Worm (Caenorhabditis elegans) whole organism, L1 larva: ENCODE results near the gene srg-56.

Experiments used
- C04F5.9 ChIP-seq: sonication (generic microtip); optimal IDR thresholded peaks from 2 replicates; lab custom pipeline; 2016; ENCODE audit warnings: missing genetic modification characterization, missing compliant biosample characterization
- C16A3.4 ChIP-seq: fragments of 150-350 bp; optimal IDR thresholded peaks from 2 replicates; lab custom pipeline; 2014; ENCODE audit warnings: missing biosample characterization, missing genetic modification characterization
- C34B4.2 ChIP-seq: sonication (generic microtip); optimal IDR thresholded peaks from 2 replicates; lab custom pipeline; 2017; ENCODE audit warnings: mild to moderate bottlenecking, missing genetic modification characterization, missing compliant biosample characterization
- F16B12.6 ChIP-seq: fragments of 150-350 bp; optimal IDR thresholded peaks from 2 replicates; lab custom pipeline; 2014; ENCODE audit warnings: missing biosample characterization, missing genetic modification characterization
- Y116A8C.19 ChIP-seq: sonication (generic microtip); optimal IDR thresholded peaks from 2 replicates; lab custom pipeline; 2016; ENCODE audit warnings: missing compliant biosample characterization, missing genetic modification characterization, borderline replicate concordance
- ama-1 ChIP-seq: fragments of 150-350 bp; optimal IDR thresholded peaks from 2 replicates; lab custom pipeline; 2014
- blmp-1 ChIP-seq: fragments of 150-350 bp; optimal IDR thresholded peaks from 2 replicates; lab custom pipeline; 2014; ENCODE audit warnings: missing biosample characterization, missing genetic modification characterization
- ceh-8 ChIP-seq: fragments of 200-800 bp; sonication (Bioruptor generic); optimal IDR thresholded peaks from 2 replicates; lab custom pipeline; 2018; ENCODE audit warnings: mild to moderate bottlenecking, missing genetic modification characterization, moderate library complexity, missing compliant biosample characterization
- ceh-90 ChIP-seq: sonication (generic microtip); optimal IDR thresholded peaks from 2 replicates; lab custom pipeline; 2016; ENCODE audit warnings: missing genetic modification characterization, missing compliant biosample characterization
- efl-1 ChIP-seq, 4 experiments: fragments of 150-350 bp; optimal IDR thresholded peaks in 3 of 4; peaks in 1 of 4; 1 replicate in 1 of 4; 2 replicates in 3 of 4; lab custom pipeline; 2014; ENCODE audit warnings: missing biosample characterization in 2 of 4, missing genetic modification characterization in 2 of 4, missing genetic modification reagents in 2 of 4
- elt-2 ChIP-seq: sonication (generic microtip); optimal IDR thresholded peaks from 2 replicates; lab custom pipeline; 2016; ENCODE audit warnings: missing genetic modification characterization, mild to moderate bottlenecking, inconsistent platforms, missing compliant biosample characterization, missing genetic modification reagents
- elt-3 ChIP-seq, 6 experiments: fragments of 150-350 bp in 1 of 6; sonication (generic microtip); optimal IDR thresholded peaks; 2 replicates each; lab custom pipeline; 2017 to 2018; ENCODE audit warnings: missing biosample characterization in 6 of 6, missing genetic modification characterization in 6 of 6, inconsistent platforms in 1 of 6
- fkh-10 ChIP-seq: sonication (generic microtip); optimal IDR thresholded peaks from 2 replicates; lab custom pipeline; 2017; ENCODE audit warnings: missing biosample characterization, missing genetic modification reagents, missing genetic modification characterization
- fkh-4 ChIP-seq: sonication (generic microtip); optimal IDR thresholded peaks from 2 replicates; lab custom pipeline; 2016; ENCODE audit warnings: missing compliant biosample characterization, missing genetic modification characterization, borderline replicate concordance
- hlh-17 ChIP-seq: fragments of 200-800 bp; sonication (Bioruptor generic); optimal IDR thresholded peaks from 2 replicates; lab custom pipeline; 2018; ENCODE audit warnings: missing genetic modification characterization, mild to moderate bottlenecking, missing compliant biosample characterization, moderate library complexity, borderline replicate concordance
- hlh-4 ChIP-seq: sonication (generic microtip); optimal IDR thresholded peaks from 2 replicates; lab custom pipeline; 2016; ENCODE audit warnings: mild to moderate bottlenecking, missing genetic modification characterization, missing compliant biosample characterization
- isw-1 ChIP-seq: fragments of 200-800 bp; sonication (Bioruptor generic); IDR thresholded peaks from 2 replicates; pipeline ENCODE4 v1.3.6; 2022; ENCODE audit warnings: missing genetic modification characterization, missing compliant biosample characterization
- lin-35 ChIP-seq, 2 experiments: fragments of 150-350 bp; optimal IDR thresholded peaks; 2 replicates each; lab custom pipeline; 2014; ENCODE audit warnings: missing biosample characterization in 2 of 2, missing genetic modification characterization in 2 of 2, missing genetic modification reagents in 2 of 2
- mdl-1 ChIP-seq, 2 experiments: fragments of 150-350 bp; optimal IDR thresholded peaks; 2 replicates each; lab custom pipeline; 2014 to 2017; ENCODE audit warnings: missing biosample characterization in 2 of 2, missing genetic modification characterization in 2 of 2, inconsistent platforms in 1 of 2
- mef-2 ChIP-seq: fragments of 150-350 bp; optimal IDR thresholded peaks from 2 replicates; lab custom pipeline; 2014; ENCODE audit warnings: missing biosample characterization, missing genetic modification characterization
- nhr-11 ChIP-seq: fragments of 150-350 bp; optimal IDR thresholded peaks from 2 replicates; lab custom pipeline; 2014; ENCODE audit warnings: missing biosample characterization, missing genetic modification characterization
- nhr-12 ChIP-seq: sonication (generic microtip); optimal IDR thresholded peaks from 2 replicates; lab custom pipeline; 2017; ENCODE audit warnings: missing biosample characterization, missing genetic modification characterization
- nhr-71 ChIP-seq: sonication (generic microtip); optimal IDR thresholded peaks from 2 replicates; lab custom pipeline; 2016; ENCODE audit warnings: mild to moderate bottlenecking, missing genetic modification characterization, moderate library complexity, missing compliant biosample characterization
- nhr-77 ChIP-seq: fragments of 150-350 bp; optimal IDR thresholded peaks from 2 replicates; lab custom pipeline; 2014; ENCODE audit warnings: missing biosample characterization, missing genetic modification characterization
- nhr-84 ChIP-seq: sonication (generic microtip); optimal IDR thresholded peaks from 2 replicates; lab custom pipeline; 2017; ENCODE audit warnings: missing biosample characterization, missing genetic modification characterization
- nhr-90 ChIP-seq: sonication (generic microtip); optimal IDR thresholded peaks from 2 replicates; lab custom pipeline; 2016; ENCODE audit warnings: mild to moderate bottlenecking, missing genetic modification characterization, missing compliant biosample characterization; ENCODE audit not compliant: poor library complexity
- pag-3 ChIP-seq: sonication (generic microtip); optimal IDR thresholded peaks from 2 replicates; lab custom pipeline; 2017; ENCODE audit warnings: missing genetic modification characterization, mild to moderate bottlenecking, missing compliant biosample characterization, antibody characterized with exemption, borderline replicate concordance; ENCODE audit not compliant: insufficient read depth
- pax-3 ChIP-seq: fragments of 200-800 bp; sonication (Bioruptor generic); optimal IDR thresholded peaks from 2 replicates; lab custom pipeline; 2018; ENCODE audit warnings: mild to moderate bottlenecking, missing genetic modification characterization, moderate library complexity, missing compliant biosample characterization
- snpc-4 ChIP-seq: fragments of 150-350 bp; optimal IDR thresholded peaks from 2 replicates; lab custom pipeline; 2014; ENCODE audit warnings: missing biosample characterization, missing genetic modification characterization
- sox-4 ChIP-seq: sonication (generic microtip); optimal IDR thresholded peaks from 2 replicates; lab custom pipeline; 2016; ENCODE audit warnings: missing genetic modification characterization, missing compliant biosample characterization
- tbx-2 ChIP-seq: sonication (generic microtip); optimal IDR thresholded peaks from 2 replicates; lab custom pipeline; 2016; ENCODE audit warnings: missing genetic modification characterization, missing compliant biosample characterization
- unc-62 ChIP-seq: fragments of 150-350 bp; optimal IDR thresholded peaks from 2 replicates; lab custom pipeline; 2014; ENCODE audit warnings: missing biosample characterization, missing genetic modification reagents, missing genetic modification characterization
- unc-86 ChIP-seq: sonication (generic microtip); optimal IDR thresholded peaks from 2 replicates; lab custom pipeline; 2016; ENCODE audit warnings: missing genetic modification characterization, missing compliant biosample characterization
- xbp-1 ChIP-seq: sonication (generic microtip); optimal IDR thresholded peaks from 2 replicates; lab custom pipeline; 2016; ENCODE audit warnings: missing genetic modification characterization, missing compliant biosample characterization
- ztf-11 ChIP-seq, 2 experiments: sonication (generic microtip); optimal IDR thresholded peaks; 2 replicates each; lab custom pipeline; 2016 to 2017; ENCODE audit warnings: missing genetic modification characterization in 2 of 2, missing biosample characterization in 1 of 2, missing compliant biosample characterization in 1 of 2

Gene srg-56

ce11 chrV:2713532-2713931 lies 24.5 kb downstream of the srg-56 start, which contains the start of gene srt-28:
Gene srt-28, minus strand, starts transcription at chrV:2713632.
- no peak for TF ChIP-seq pag-3 (tag; lab: Kevin White, UChicago)
- TF ChIP-seq pax-3 (tag; lab: Kevin White, UChicago), result peak; percentile 18
- TF ChIP-seq, all 84 proteins: peak for 1

ce11 chrV:2711429-2711828 lies 26.6 kb downstream of the srg-56 start, which contains the start of gene C24B9.3:
Gene C24B9.3, minus strand, starts transcription at chrV:2711599.
- TF ChIP-seq fkh-4 (tag; lab: Kevin White, UChicago), result no peak
- no peak for TF ChIP-seq ceh-90 (tag; lab: Kevin White, UChicago)
- no peak for TF ChIP-seq Y116A8C.19 (tag; lab: Kevin White, UChicago)
- TF ChIP-seq lin-35 (GFP tag; optimal IDR thresholded peaks at IDR 0.05; lab: Kevin White, UChicago), result peak in 1 of 2 experiments; percentile 11
- peak; percentile 63 for TF ChIP-seq elt-2 (tag; lab: Kevin White, UChicago)
- no peak for TF ChIP-seq nhr-77 (tag; lab: Kevin White, UChicago)

ce11 chrV:2710192-2710591 lies 27.9 kb downstream of the srg-56 start:
- no peak for TF ChIP-seq nhr-84 (tag; lab: Kevin White, UChicago)
- TF ChIP-seq tbx-2 (tag; lab: Kevin White, UChicago), result no peak
- TF ChIP-seq hlh-17 (GFP tag; lab: Kevin White, UChicago), result no peak
- TF ChIP-seq ama-1, result no peak
- TF ChIP-seq F16B12.6, result no peak
- TF ChIP-seq nhr-71, result no peak
- TF ChIP-seq nhr-11 (tag; lab: Kevin White, UChicago), result no peak
- no peak for TF ChIP-seq unc-62 (GFP tag; lab: Kevin White, UChicago)
- TF ChIP-seq nhr-77 (tag; lab: Kevin White, UChicago), result no peak

- no peak for TF ChIP-seq pax-3 (tag; lab: Kevin White, UChicago)
- TF ChIP-seq efl-1 (optimal IDR thresholded peaks at IDR 0.05; lab: Kevin White, UChicago), result no peak
- TF ChIP-seq efl-1 (GFP tag; optimal IDR thresholded peaks at IDR 0.05 in 1 of 2; lab: Kevin White, UChicago), result peak in 1 of 2 experiments; percentile 71
Measured at ce11 chrV:2706379-2706778, 31.7 kb downstream of the srg-56 start.

ce11 chrV:2703299-2703698 lies 34.8 kb downstream of the srg-56 start:
- TF ChIP-seq C34B4.2 (tag; lab: Kevin White, UChicago) (no peak), snpc-4 (tag; lab: Kevin White, UChicago) (no peak)

- TF ChIP-seq sox-4 (tag; lab: Kevin White, UChicago), result no peak
- TF ChIP-seq, all 84 proteins: peak for 0
Measured at ce11 chrV:2702883-2703282, 35.2 kb downstream of the srg-56 start.

ce11 chrV:2698826-2699225 lies 39.2 kb downstream of the srg-56 start, which contains the start of gene nuo-5:
Gene nuo-5, plus strand, starts transcription at chrV:2698972.
- TF ChIP-seq C04F5.9, result no peak

- TF ChIP-seq sox-4 (tag; lab: Kevin White, UChicago) (no peak), mdl-1 (tag; optimal IDR thresholded peaks at IDR 0.05; lab: Kevin White, UChicago) (no peak), hlh-17 (GFP tag; lab: Kevin White, UChicago) (no peak), snpc-4 (tag; lab: Kevin White, UChicago) (no peak), isw-1 (GFP tag; lab: Robert Waterston, UW) (no peak), ceh-8 (GFP tag; lab: Kevin White, UChicago) (no peak), blmp-1 (tag; lab: Kevin White, UChicago) (no peak), C16A3.4 (tag; lab: Kevin White, UChicago) (no peak), ztf-11 (tag; optimal IDR thresholded peaks at IDR 0.05; lab: Kevin White, UChicago) (no peak), xbp-1 (no peak), fkh-10 (GFP tag; lab: Kevin White, UChicago) (no peak), elt-3 (tag; optimal IDR thresholded peaks at IDR 0.05; lab: Kevin White, UChicago) (no peak), unc-62 (GFP tag; lab: Kevin White, UChicago) (no peak), unc-86 (tag; lab: Kevin White, UChicago) (no peak), mef-2 (tag; lab: Kevin White, UChicago) (no peak), hlh-4 (tag; lab: Kevin White, UChicago) (no peak), nhr-90 (tag; lab: Kevin White, UChicago) (no peak), nhr-11 (tag; lab: Kevin White, UChicago) (no peak), efl-1 (optimal IDR thresholded peaks at IDR 0.05; lab: Kevin White, UChicago) (no peak), efl-1 (GFP tag; optimal IDR thresholded peaks at IDR 0.05 in 1 of 2; lab: Kevin White, UChicago) (no peak), nhr-12 (no peak)
- TF ChIP-seq, all 84 proteins: peak for 0
Measured at ce11 chrV:2697693-2698092, 40.4 kb downstream of the srg-56 start.
